Fruit fly (Drosophila melanogaster): Measurements from ENCODE around the gene CG10182.

Gene CG10182

DNA sequence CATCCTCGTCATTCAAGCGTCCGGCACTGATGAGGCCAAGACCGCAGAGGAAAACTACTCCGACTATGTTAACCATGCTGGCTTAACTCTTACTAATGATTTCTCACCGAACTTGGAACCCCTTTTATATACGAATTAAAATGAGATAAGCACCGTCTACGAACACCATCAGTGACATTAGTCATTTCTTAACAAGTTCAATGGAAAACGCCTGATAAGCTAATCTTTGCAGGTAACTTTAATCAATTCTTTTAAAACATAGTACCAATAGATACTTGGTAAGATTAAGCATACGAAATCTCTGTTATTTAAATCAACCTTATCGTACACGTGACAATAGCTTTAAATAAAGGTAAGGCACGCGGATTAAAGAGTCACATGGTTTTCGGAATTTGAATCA lies at the start of gene CG10182:
TSS of gene CG10182 (minus strand) at position 101 of the 400 bp plus-strand sequence.
- no peak for TF ChIP-seq ovo (GFP tag; optimal IDR thresholded peaks at IDR 0.05)
- no peak for TF ChIP-seq cnc (optimal IDR thresholded peaks at IDR 0.05)
- no peak for TF ChIP-seq pad (GFP tag; optimal IDR thresholded peaks at IDR 0.05)
- no peak for TF ChIP-seq CG12768 (GFP tag; optimal IDR thresholded peaks at IDR 0.05)
- TF ChIP-seq kay (GFP tag; ENCODE audit: borderline replicate concordance), result no peak
- TF ChIP-seq Clk (GFP tag; optimal IDR thresholded peaks at IDR 0.05), result no peak
- no peak for TF ChIP-seq CG7101 (tag; optimal IDR thresholded peaks at IDR 0.05)
- no peak for TF ChIP-seq bab1 (GFP tag; optimal IDR thresholded peaks at IDR 0.05)
- TF ChIP-seq tj (GFP tag; optimal IDR thresholded peaks at IDR 0.05), result no peak
- no peak for TF ChIP-seq CG7045 (GFP tag; optimal IDR thresholded peaks at IDR 0.05)
- TF ChIP-seq CG14711 (tag; optimal IDR thresholded peaks at IDR 0.05), result no peak
- no peak for TF ChIP-seq Hr96 (GFP tag; optimal IDR thresholded peaks at IDR 0.05)
- TF ChIP-seq cic (GFP tag; optimal IDR thresholded peaks at IDR 0.05), result no peak
- TF ChIP-seq Crg-1 (GFP tag; optimal IDR thresholded peaks at IDR 0.05), result no peak
- no peak for TF ChIP-seq CG33017 (tag; optimal IDR thresholded peaks at IDR 0.05)
- no peak for TF ChIP-seq CG5204 (GFP tag; optimal IDR thresholded peaks at IDR 0.05)
- no peak for TF ChIP-seq toe (GFP tag; optimal IDR thresholded peaks at IDR 0.05)
- no peak for TF ChIP-seq Mnt (GFP tag; optimal IDR thresholded peaks at IDR 0.05)
- no peak for TF ChIP-seq CG11617 (GFP tag; optimal IDR thresholded peaks at IDR 0.05)
- TF ChIP-seq CG1620 (GFP tag; optimal IDR thresholded peaks at IDR 0.05), result no peak

DNA sequence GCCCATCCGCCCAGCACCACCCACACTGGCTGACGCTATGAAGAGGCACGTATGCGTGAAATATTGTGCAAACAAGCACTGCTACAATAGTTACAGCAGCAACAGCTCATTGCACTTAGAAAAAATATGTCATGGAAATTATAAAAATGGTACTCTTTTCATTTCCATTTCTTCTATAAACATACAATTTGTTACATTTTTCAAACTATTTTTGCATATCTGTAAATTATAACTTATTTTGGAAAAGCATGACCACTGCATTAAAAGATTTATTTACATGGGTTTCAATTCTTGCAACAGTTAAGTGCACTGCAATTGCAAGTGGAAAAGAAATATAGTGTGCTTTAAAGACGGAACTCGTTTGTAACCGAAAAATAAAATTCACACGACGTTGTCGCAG lies 48.7 kb upstream of the CG10182 start:
- TF ChIP-seq Mnt (GFP tag; optimal IDR thresholded peaks at IDR 0.05) (no peak), ovo (GFP tag; optimal IDR thresholded peaks at IDR 0.05) (no peak), cnc (optimal IDR thresholded peaks at IDR 0.05) (no peak), CG7045 (GFP tag; optimal IDR thresholded peaks at IDR 0.05) (no peak), kay (GFP tag; ENCODE audit: borderline replicate concordance) (peak; percentile 5), cic (GFP tag; optimal IDR thresholded peaks at IDR 0.05) (no peak)

DNA sequence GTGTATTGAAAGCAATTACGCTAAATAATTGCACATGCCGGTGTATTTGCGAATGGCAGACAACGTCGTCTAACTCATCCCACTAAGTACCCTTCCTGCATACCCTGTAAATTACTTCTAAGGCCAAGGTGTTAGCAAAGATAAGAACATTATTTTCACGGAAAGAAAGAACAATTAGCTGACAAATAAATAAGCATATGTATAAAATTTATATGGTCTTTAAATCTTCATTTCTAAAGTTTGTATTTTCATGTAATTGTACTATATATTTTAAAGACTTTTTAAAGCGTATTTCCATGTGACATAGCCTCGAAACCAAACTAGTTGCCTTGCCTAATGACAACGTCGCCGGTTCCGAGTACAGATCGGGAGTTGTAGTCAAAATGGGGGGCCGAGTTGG lies 47.7 kb upstream of the CG10182 start:
- no peak for TF ChIP-seq CG14711 (tag; optimal IDR thresholded peaks at IDR 0.05)
- TF ChIP-seq tj (GFP tag; optimal IDR thresholded peaks at IDR 0.05), result no peak
- no peak for TF ChIP-seq bab1 (GFP tag; optimal IDR thresholded peaks at IDR 0.05)
- TF ChIP-seq ovo (GFP tag; optimal IDR thresholded peaks at IDR 0.05), result no peak
- no peak for TF ChIP-seq cic (GFP tag; optimal IDR thresholded peaks at IDR 0.05)
- no peak for TF ChIP-seq CG5204 (GFP tag; optimal IDR thresholded peaks at IDR 0.05)
- TF ChIP-seq CG33017 (tag; optimal IDR thresholded peaks at IDR 0.05), result no peak
- TF ChIP-seq Mnt (GFP tag; optimal IDR thresholded peaks at IDR 0.05), result no peak
- TF ChIP-seq Clk (GFP tag; optimal IDR thresholded peaks at IDR 0.05), result no peak
- no peak for TF ChIP-seq cnc (optimal IDR thresholded peaks at IDR 0.05)
- TF ChIP-seq Hr96 (GFP tag; optimal IDR thresholded peaks at IDR 0.05), result no peak

dm6 chr3R:23634789-23635188 lies 45.2 kb upstream of the CG10182 start:
- TF ChIP-seq CG12768 (GFP tag; optimal IDR thresholded peaks at IDR 0.05) (no peak), Crg-1 (GFP tag; optimal IDR thresholded peaks at IDR 0.05) (no peak), CG11617 (GFP tag; optimal IDR thresholded peaks at IDR 0.05) (no peak), cic (GFP tag; optimal IDR thresholded peaks at IDR 0.05) (no peak), ovo (GFP tag; optimal IDR thresholded peaks at IDR 0.05) (no peak)

DNA sequence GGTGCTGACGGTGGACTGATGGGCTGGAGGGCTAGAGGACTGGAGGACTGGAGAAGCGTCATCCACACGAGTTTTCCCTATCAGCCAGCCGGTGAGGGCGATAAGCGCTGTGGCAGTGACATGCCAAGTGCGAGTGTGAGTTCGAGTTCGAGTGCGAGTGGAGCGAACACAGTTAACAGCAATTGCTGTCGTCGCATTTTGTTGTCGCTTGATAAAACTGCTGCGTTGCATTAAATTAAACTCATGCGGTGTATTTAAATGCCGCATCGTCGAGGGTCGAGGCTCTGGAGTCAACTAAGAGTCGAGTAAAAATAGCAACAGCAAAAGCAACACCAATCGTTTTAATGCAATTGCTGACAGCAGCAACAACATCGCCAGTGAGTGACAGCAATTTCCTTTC lies 40.0 kb upstream of the CG10182 start:
- peak; percentile 97 for TF ChIP-seq tj (GFP tag; optimal IDR thresholded peaks at IDR 0.05)
- TF ChIP-seq cic (GFP tag; optimal IDR thresholded peaks at IDR 0.05), result peak; percentile 21
- TF ChIP-seq kay (GFP tag; ENCODE audit: borderline replicate concordance), result peak; percentile 65
- TF ChIP-seq CG14711 (tag; optimal IDR thresholded peaks at IDR 0.05), result no peak
- TF ChIP-seq ovo (GFP tag; optimal IDR thresholded peaks at IDR 0.05), result no peak

DNA sequence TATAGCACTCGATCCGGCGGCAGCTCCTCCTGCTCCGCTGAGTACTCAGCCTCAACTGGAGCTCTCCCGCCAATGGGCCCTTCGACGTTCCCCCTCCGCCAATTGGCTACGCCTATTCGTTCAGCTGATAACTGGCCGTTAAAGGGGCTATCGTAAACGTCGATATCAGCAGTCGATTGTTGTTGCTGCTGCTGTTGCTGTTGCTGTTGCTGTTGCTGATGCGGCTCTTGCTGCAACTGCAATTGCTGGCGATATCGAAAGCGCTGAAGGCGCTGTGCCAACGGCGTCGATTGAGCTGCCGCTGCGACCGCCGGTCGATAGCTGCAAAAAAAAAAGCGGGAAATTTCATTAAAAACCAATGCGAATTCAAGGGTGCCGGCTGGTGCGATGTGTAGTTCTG lies 37.5 kb upstream of the CG10182 start:
- TF ChIP-seq Hr96 (GFP tag; optimal IDR thresholded peaks at IDR 0.05) (no peak), tj (GFP tag; optimal IDR thresholded peaks at IDR 0.05) (peak; percentile 55), CG11617 (GFP tag; optimal IDR thresholded peaks at IDR 0.05) (no peak), bab1 (GFP tag; optimal IDR thresholded peaks at IDR 0.05) (no peak), cic (GFP tag; optimal IDR thresholded peaks at IDR 0.05) (no peak), CG7045 (GFP tag; optimal IDR thresholded peaks at IDR 0.05) (no peak), ovo (GFP tag; optimal IDR thresholded peaks at IDR 0.05) (no peak), CG12768 (GFP tag; optimal IDR thresholded peaks at IDR 0.05) (peak; percentile 15), toe (GFP tag; optimal IDR thresholded peaks at IDR 0.05) (no peak)

DNA sequence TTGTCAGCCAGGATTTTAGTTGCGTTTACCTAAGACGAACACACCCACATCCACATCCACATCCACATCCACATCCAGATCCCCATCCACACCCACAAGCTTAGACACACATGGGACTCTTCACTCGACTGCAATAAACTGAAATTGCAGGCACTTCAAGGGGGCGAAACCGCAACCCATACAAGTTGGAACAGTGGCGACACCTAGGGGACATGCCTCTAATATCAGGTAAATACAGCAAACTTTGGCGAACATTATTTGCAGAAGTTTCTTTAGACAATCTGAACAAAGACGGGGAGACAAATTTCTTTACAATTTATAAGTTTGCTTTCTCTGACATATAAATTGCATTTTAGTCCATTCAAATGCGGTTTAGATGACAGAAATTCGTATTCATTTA lies 33.3 kb upstream of the CG10182 start:
- TF ChIP-seq CG5204 (GFP tag; optimal IDR thresholded peaks at IDR 0.05) (no peak), CG14711 (tag; optimal IDR thresholded peaks at IDR 0.05) (no peak), Mnt (GFP tag; optimal IDR thresholded peaks at IDR 0.05) (no peak), Crg-1 (GFP tag; optimal IDR thresholded peaks at IDR 0.05) (no peak), CG1620 (GFP tag; optimal IDR thresholded peaks at IDR 0.05) (no peak), bab1 (GFP tag; optimal IDR thresholded peaks at IDR 0.05) (no peak), toe (GFP tag; optimal IDR thresholded peaks at IDR 0.05) (no peak), tj (GFP tag; optimal IDR thresholded peaks at IDR 0.05) (no peak), pad (GFP tag; optimal IDR thresholded peaks at IDR 0.05) (no peak), Hr96 (GFP tag; optimal IDR thresholded peaks at IDR 0.05) (no peak), CG7101 (tag; optimal IDR thresholded peaks at IDR 0.05) (no peak), CG12768 (GFP tag; optimal IDR thresholded peaks at IDR 0.05) (no peak), kay (GFP tag; ENCODE audit: borderline replicate concordance) (no peak)

Data from whole organism, adult.